Worm (Caenorhabditis elegans): ENCODE results near the gene T26H8.5.

ce11 chrV:15318638-15319037 lies 13.2 kb upstream of the T26H8.5 start, which contains the start of gene nhr-291:
- TF ChIP-seq tbx-7 (tag; optimal IDR thresholded peaks at IDR 0.05) (no peak), elt-2 (tag; optimal IDR thresholded peaks at IDR 0.05) (peak; percentile 99), pax-1 (tag; optimal IDR thresholded peaks at IDR 0.05) (no peak), lin-11 (tag; optimal IDR thresholded peaks at IDR 0.05) (no peak), unc-55 (GFP tag; optimal IDR thresholded peaks at IDR 0.05) (no peak), C08G9.2 (tag; optimal IDR thresholded peaks at IDR 0.05) (no peak), pha-4 (tag; optimal IDR thresholded peaks at IDR 0.05) (no peak), nhr-232 (tag; optimal IDR thresholded peaks at IDR 0.05) (no peak), ceh-18 (tag; optimal IDR thresholded peaks at IDR 0.05) (no peak), pqm-1 (tag; optimal IDR thresholded peaks at IDR 0.05) (peak; percentile 40), ama-1 (optimal IDR thresholded peaks at IDR 0.05) (no peak), elt-4 (tag; optimal IDR thresholded peaks at IDR 0.05) (no peak)

All from whole organism, late embryonic.